Fruit fly (Drosophila melanogaster) whole organism, embryonic: ENCODE data around the gene HP1e.

Source experiments
- CG10209 ChIP-seq: fragments of 200-800 bp; sonication (Bioruptor generic); optimal IDR thresholded peaks from 3 replicates; lab custom pipeline; 2017; ENCODE audit warnings: missing biosample characterization, mild to moderate bottlenecking, missing genetic modification characterization, missing genetic modification reagents
- CG10654 ChIP-seq: fragments of 200-800 bp; sonication (Bioruptor generic); optimal IDR thresholded peaks from 2 replicates; lab custom pipeline; 2016; ENCODE audit warnings: missing biosample characterization, missing genetic modification characterization
- CG11504 ChIP-seq: fragments of 200-800 bp; sonication (Bioruptor generic); optimal IDR thresholded peaks from 3 replicates; lab custom pipeline; 2019; ENCODE audit warnings: missing biosample characterization, mild to moderate bottlenecking, missing genetic modification characterization, moderate library complexity
- CG13424 ChIP-seq: fragments of 200-800 bp; sonication (Bioruptor generic); optimal IDR thresholded peaks from 2 replicates; lab custom pipeline; 2019; ENCODE audit warnings: missing biosample characterization, mild to moderate bottlenecking, missing genetic modification characterization, moderate library complexity
- CG13894 ChIP-seq: fragments of 200-800 bp; sonication (Bioruptor generic); optimal IDR thresholded peaks from 3 replicates; lab custom pipeline; 2018; ENCODE audit warnings: missing biosample characterization, mild to moderate bottlenecking, missing genetic modification characterization, moderate library complexity
- CG15011 ChIP-seq: fragments of 200-800 bp; sonication (Bioruptor generic); optimal IDR thresholded peaks from 3 replicates; lab custom pipeline; 2018; ENCODE audit warnings: missing biosample characterization, mild to moderate bottlenecking, missing genetic modification characterization
- CG15479 ChIP-seq: fragments of 200-800 bp; sonication (Bioruptor generic); optimal IDR thresholded peaks from 3 replicates; lab custom pipeline; 2019; ENCODE audit warnings: missing biosample characterization, mild to moderate bottlenecking, missing genetic modification characterization, moderate library complexity
- CG15514 ChIP-seq: fragments of 200-800 bp; sonication (Bioruptor generic); optimal IDR thresholded peaks from 3 replicates; lab custom pipeline; 2017; ENCODE audit warnings: missing biosample characterization, missing genetic modification characterization, mild to moderate bottlenecking, moderate library complexity, missing genetic modification reagents
- CG16863 ChIP-seq: fragments of 200-800 bp; sonication (Bioruptor generic); optimal IDR thresholded peaks from 3 replicates; lab custom pipeline; 2016; ENCODE audit warnings: missing biosample characterization, missing genetic modification characterization
- CG17802 ChIP-seq: fragments of 200-800 bp; sonication (Bioruptor generic); optimal IDR thresholded peaks from 2 replicates; lab custom pipeline; 2018; ENCODE audit warnings: missing biosample characterization, mild to moderate bottlenecking, missing genetic modification characterization, moderate library complexity
- CG1792 ChIP-seq: fragments of 200-800 bp; sonication (Bioruptor generic); optimal IDR thresholded peaks from 2 replicates; lab custom pipeline; 2016; ENCODE audit warnings: missing biosample characterization, missing genetic modification characterization
- CG2712 ChIP-seq: fragments of 200-800 bp; optimal IDR thresholded peaks from 3 replicates; lab custom pipeline; 2019; ENCODE audit warnings: missing biosample characterization, mild to moderate bottlenecking, missing genetic modification characterization, moderate library complexity
- CG32532 ChIP-seq: fragments of 200-800 bp; sonication (Bioruptor generic); IDR thresholded peaks from 2 replicates; pipeline ENCODE4 v1.3.6; 2022; ENCODE audit warnings: missing biosample characterization, missing genetic modification characterization
- CG7271 ChIP-seq: fragments of 200-800 bp; sonication (Bioruptor generic); optimal IDR thresholded peaks from 2 replicates; lab custom pipeline; 2018; ENCODE audit warnings: missing biosample characterization, mild to moderate bottlenecking, missing genetic modification characterization, moderate library complexity
- CG8290 ChIP-seq, 3 experiments: fragments of 200-800 bp; sonication (Bioruptor generic); optimal IDR thresholded peaks; 2 replicates each; lab custom pipeline; 2016 to 2019; ENCODE audit warnings: missing biosample characterization in 3 of 3, missing genetic modification characterization in 3 of 3, mild to moderate bottlenecking in 2 of 3, moderate library complexity in 1 of 3
- CG9797 ChIP-seq: fragments of 200-800 bp; sonication (Bioruptor generic); optimal IDR thresholded peaks from 3 replicates; lab custom pipeline; 2018; ENCODE audit warnings: missing biosample characterization, mild to moderate bottlenecking, missing genetic modification characterization
- Drgx ChIP-seq: fragments of 200-800 bp; sonication (Bioruptor generic); IDR thresholded peaks from 2 replicates; pipeline ENCODE4 v1.3.6; 2022; ENCODE audit warnings: missing biosample characterization, missing genetic modification characterization
- E2f2 ChIP-seq: fragments of 200-800 bp; sonication (Bioruptor generic); IDR thresholded peaks from 2 replicates; pipeline ENCODE4 v1.3.6; 2022; ENCODE audit warnings: missing biosample characterization, missing genetic modification characterization
- Ets97D ChIP-seq: fragments of 200-800 bp; sonication (Bioruptor generic); optimal IDR thresholded peaks from 3 replicates; lab custom pipeline; 2016; ENCODE audit warnings: missing biosample characterization, missing genetic modification characterization
- HLH54F ChIP-seq: fragments of 200-800 bp; sonication (Bioruptor generic); optimal IDR thresholded peaks from 3 replicates; lab custom pipeline; 2016; ENCODE audit warnings: missing biosample characterization, missing genetic modification characterization
- HmgD ChIP-seq: fragments of 200-800 bp; sonication (Bioruptor generic); optimal IDR thresholded peaks from 3 replicates; lab custom pipeline; 2016; ENCODE audit warnings: missing biosample characterization, missing genetic modification characterization
- Hmx ChIP-seq: fragments of 200-800 bp; sonication (Bioruptor generic); optimal IDR thresholded peaks from 2 replicates; lab custom pipeline; 2016; ENCODE audit warnings: missing biosample characterization, missing genetic modification characterization
- MBD-R2 ChIP-seq: fragments of 200-800 bp; sonication (Bioruptor generic); IDR thresholded peaks from 2 replicates; pipeline ENCODE4 v1.3.6; 2022; ENCODE audit warnings: missing biosample characterization, missing genetic modification characterization
- NfI ChIP-seq: fragments of 200-800 bp; sonication (Bioruptor generic); optimal IDR thresholded peaks from 3 replicates; lab custom pipeline; 2018; ENCODE audit warnings: missing biosample characterization, mild to moderate bottlenecking, missing genetic modification characterization, moderate library complexity
- Oli ChIP-seq: fragments of 200-800 bp; sonication (Bioruptor generic); optimal IDR thresholded peaks from 2 replicates; lab custom pipeline; 2018; ENCODE audit warnings: missing biosample characterization, mild to moderate bottlenecking, missing genetic modification characterization, moderate library complexity
- Scr ChIP-seq: fragments of 200-800 bp; sonication (Bioruptor generic); IDR thresholded peaks from 2 replicates; pipeline ENCODE4 v1.3.6; 2022; ENCODE audit warnings: missing biosample characterization, missing genetic modification characterization; ENCODE audit not compliant: partially characterized antibody
- abd-A ChIP-seq: fragments of 200-800 bp; sonication (Bioruptor generic); optimal IDR thresholded peaks from 3 replicates; lab custom pipeline; 2019; ENCODE audit warnings: missing biosample characterization, mild to moderate bottlenecking, missing genetic modification characterization, moderate library complexity
- ap ChIP-seq: fragments of 200-800 bp; sonication (Bioruptor generic); IDR thresholded peaks from 2 replicates; pipeline ENCODE4 v1.3.6; 2022; ENCODE audit warnings: missing biosample characterization, missing genetic modification characterization
- ase ChIP-seq: fragments of 200-800 bp; sonication (Bioruptor generic); IDR thresholded peaks from 3 replicates; pipeline ENCODE4 v1.3.6; 2022; ENCODE audit warnings: missing biosample characterization, missing genetic modification characterization
- ato ChIP-seq: fragments of 200-800 bp; sonication (Bioruptor generic); IDR thresholded peaks from 2 replicates; pipeline ENCODE4 v1.3.6; 2022; ENCODE audit warnings: missing biosample characterization, missing genetic modification characterization; ENCODE audit not compliant: partially characterized antibody
- br ChIP-seq: fragments of >200 bp; optimal IDR thresholded peaks from 2 replicates; lab custom pipeline; 2017
- btn ChIP-seq: fragments of 200-800 bp; sonication (Bioruptor generic); optimal IDR thresholded peaks from 2 replicates; lab custom pipeline; 2016; ENCODE audit warnings: missing biosample characterization, missing genetic modification characterization
- crp ChIP-seq, 2 experiments: fragments of 200-800 bp; sonication (Bioruptor generic); optimal IDR thresholded peaks; 2 replicates in 1 of 2; 3 replicates in 1 of 2; lab custom pipeline; 2017; ENCODE audit warnings: missing biosample characterization in 2 of 2, missing genetic modification characterization in 2 of 2, mild to moderate bottlenecking in 1 of 2, moderate library complexity in 1 of 2
- dm ChIP-seq: fragments of 200-800 bp; sonication (Bioruptor generic); optimal IDR thresholded peaks from 3 replicates; lab custom pipeline; 2016; ENCODE audit warnings: missing biosample characterization, missing genetic modification characterization
- eve ChIP-seq, 2 experiments: fragments of >200 bp; optimal IDR thresholded peaks; 2 replicates each; lab custom pipeline; 2017; ENCODE audit warnings: missing biosample characterization in 2 of 2, missing genetic modification characterization in 2 of 2
- fru ChIP-seq: fragments of >200 bp; optimal IDR thresholded peaks from 2 replicates; lab custom pipeline; 2017
- insv ChIP-seq, 2 experiments: fragments of 200-800 bp; sonication (Bioruptor generic); optimal IDR thresholded peaks; 3 replicates each; lab custom pipeline; 2016 to 2018; ENCODE audit warnings: missing biosample characterization in 2 of 2, missing genetic modification characterization in 2 of 2
- inv ChIP-seq: fragments of 200-800 bp; sonication (Bioruptor generic); IDR thresholded peaks from 2 replicates; pipeline ENCODE4 v1.3.6; 2022; ENCODE audit warnings: missing biosample characterization, missing genetic modification characterization; ENCODE audit not compliant: partially characterized antibody
- knrl ChIP-seq: fragments of 200-800 bp; sonication (Bioruptor generic); IDR thresholded peaks from 3 replicates; pipeline ENCODE4 v1.3.6; 2022; ENCODE audit warnings: missing biosample characterization, missing genetic modification characterization; ENCODE audit not compliant: partially characterized antibody
- lilli ChIP-seq: fragments of 200-800 bp; sonication (Bioruptor generic); optimal IDR thresholded peaks from 3 replicates; lab custom pipeline; 2016; ENCODE audit warnings: missing biosample characterization, missing genetic modification characterization
- mld ChIP-seq: fragments of 200-800 bp; sonication (Bioruptor generic); IDR thresholded peaks from 3 replicates; pipeline ENCODE4 v1.3.6; 2022; ENCODE audit warnings: missing biosample characterization, missing genetic modification characterization; ENCODE audit not compliant: partially characterized antibody
- nerfin-2 ChIP-seq: fragments of 200-800 bp; sonication (Bioruptor generic); IDR thresholded peaks from 2 replicates; pipeline ENCODE4 v1.3.6; 2022; ENCODE audit warnings: missing biosample characterization, missing genetic modification characterization; ENCODE audit not compliant: partially characterized antibody
- repo ChIP-seq: fragments of 200-800 bp; sonication (Bioruptor generic); optimal IDR thresholded peaks from 2 replicates; lab custom pipeline; 2016; ENCODE audit warnings: missing biosample characterization, missing genetic modification characterization
- sna ChIP-seq: fragments of 200-800 bp; sonication (Bioruptor generic); IDR thresholded peaks from 2 replicates; pipeline ENCODE4 v1.3.6; 2022; ENCODE audit warnings: missing biosample characterization, missing genetic modification characterization; ENCODE audit not compliant: partially characterized antibody
- vnd ChIP-seq: fragments of 200-800 bp; sonication (Bioruptor generic); IDR thresholded peaks from 3 replicates; pipeline ENCODE4 v1.3.6; 2022; ENCODE audit warnings: missing biosample characterization, missing genetic modification characterization; ENCODE audit not compliant: partially characterized antibody
- zf30C ChIP-seq: fragments of 200-800 bp; sonication (Bioruptor generic); optimal IDR thresholded peaks from 3 replicates; lab custom pipeline; 2018; ENCODE audit warnings: missing biosample characterization, mild to moderate bottlenecking, missing genetic modification characterization
- zfh2 ChIP-seq: fragments of 200-800 bp; sonication (Bioruptor generic); optimal IDR thresholded peaks from 2 replicates; lab custom pipeline; 2016; ENCODE audit warnings: missing biosample characterization, missing genetic modification characterization

The HP1e gene

dm6 chr3R:9334592-9335518 is 13.3 kb downstream of the HP1e start, which contains the start of the genes Aduk and pasi2 (continued):
- TF ChIP-seq CG7271 (tag; lab: Kevin White, UChicago) (no peak), inv (GFP tag; lab: Robert Waterston, UW) (peak; percentile 45), Scr (GFP tag; lab: Robert Waterston, UW) (peak; percentile 74), zf30C (GFP tag; lab: Kevin White, UChicago) (no peak), CG11504 (tag; lab: Kevin White, UChicago) (peak; percentile 9), ato (peak; percentile 65), btn (GFP tag; lab: Kevin White, UChicago) (no peak), NfI (peak; percentile 12), dm (GFP tag; lab: Kevin White, UChicago) (no peak), HLH54F (GFP tag; lab: Kevin White, UChicago) (peak; percentile 25), sna (GFP tag; lab: Robert Waterston, UW) (peak; percentile 36; the same call in 1 of the 2 replicates), Drgx (no peak), repo (no peak), CG8290 (GFP tag; optimal IDR thresholded peaks at IDR 0.05; lab: Kevin White, UChicago) (no peak), CG8290 (tag; optimal IDR thresholded peaks at IDR 0.05; lab: Kevin White, UChicago) (peak in 1 of 2 experiments; percentile 59), CG13424 (tag; lab: Kevin White, UChicago) (no peak), ase (GFP tag; lab: Robert Waterston, UW) (no peak), nerfin-2 (GFP tag; lab: Robert Waterston, UW) (peak; percentile 11; the same call in 1 of the 2 replicates), mld (GFP tag; lab: Robert Waterston, UW) (peak; percentile 71), CG10654 (GFP tag; lab: Kevin White, UChicago) (no peak), CG16863 (GFP tag; lab: Kevin White, UChicago) (no peak), knrl (GFP tag; lab: Robert Waterston, UW) (peak; percentile 68), CG32532 (0 out of 2 replicates have a peak, but pooled peaks have one; percentile 29), CG2712 (peak; percentile 10), ap (no peak), CG15514 (GFP tag; lab: Kevin White, UChicago) (peak; percentile 68), eve (GFP tag; optimal IDR thresholded peaks at IDR 0.05; lab: Kevin White, UChicago) (peak in 1 of 2 experiments; percentile 53), zfh2 (GFP tag; lab: Kevin White, UChicago) (peak; percentile 2), CG13894 (tag; lab: Kevin White, UChicago) (peak; percentile 17), CG1792 (GFP tag; lab: Kevin White, UChicago) (no peak), insv (GFP tag; optimal IDR thresholded peaks at IDR 0.05; lab: Kevin White, UChicago) (peak in 1 of 2 experiments; percentile 31), abd-A (tag; lab: Kevin White, UChicago) (peak; percentile 16), Oli (tag; lab: Kevin White, UChicago) (no peak), Ets97D (GFP tag; lab: Kevin White, UChicago) (peak; percentile 35), CG10209 (GFP tag; lab: Kevin White, UChicago) (no peak), fru (lab: Kevin White, UChicago) (no peak), MBD-R2 (GFP tag; lab: Robert Waterston, UW) (peak; percentile 37; the same call in 1 of the 2 replicates), crp (GFP tag; optimal IDR thresholded peaks at IDR 0.05; lab: Kevin White, UChicago) (peak; percentile 74 to 97), Hmx (GFP tag; lab: Kevin White, UChicago) (no peak), CG15479 (GFP tag; lab: Kevin White, UChicago) (peak; percentile 47), br (lab: Kevin White, UChicago) (no peak), CG15011 (GFP tag; lab: Kevin White, UChicago) (no peak), HmgD (GFP tag; lab: Kevin White, UChicago) (no peak), vnd (peak; percentile 51; the same call in 2 of the 3 replicates), lilli (peak; percentile 3), E2f2 (peak; percentile 93), CG9797 (GFP tag; lab: Kevin White, UChicago) (peak; percentile 3), CG17802 (tag; lab: Kevin White, UChicago) (peak; percentile 41)
